Worm (Caenorhabditis elegans): ENCODE data around the gene pro-2.

DNA sequence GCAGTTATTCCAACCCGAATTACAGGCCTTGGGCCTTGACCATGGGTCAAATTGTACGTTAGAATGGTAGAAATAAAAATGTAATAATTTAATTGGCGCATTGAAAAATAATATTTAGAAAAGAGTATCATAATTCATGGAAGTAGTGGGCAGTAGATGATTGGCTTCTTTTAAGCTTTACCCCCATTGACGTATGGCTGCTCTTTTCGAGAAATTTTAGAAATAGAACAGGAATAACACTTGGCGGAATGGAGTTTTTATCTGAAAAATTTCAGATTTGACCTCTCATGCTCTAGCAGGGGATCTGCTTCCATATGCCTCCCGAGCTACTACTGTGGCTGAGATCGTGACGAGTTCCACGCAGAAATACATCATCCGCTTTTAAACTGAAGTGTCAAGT is 36.2 kb downstream of the pro-2 start, which contains the start of gene gcy-4:
- TF ChIP-seq aly-2 (tag; optimal IDR thresholded peaks at IDR 0.05): no peak
- no peak for TF ChIP-seq snu-23 (GFP tag; optimal IDR thresholded peaks at IDR 0.05)
